Worm (Caenorhabditis elegans) whole organism, L2 larva: ENCODE data around the gene irld-64.
A peak's percentile ranks its signal among the peaks of the same experiment; 100 is the strongest.

ENCODE experiments used
- C34F6.9 ChIP-seq: fragments of 150-350 bp; optimal IDR thresholded peaks from 2 replicates; lab custom pipeline; 2014; ENCODE audit warnings: missing biosample characterization, missing genetic modification characterization
- F13H6.1 ChIP-seq: sonication (generic microtip); optimal IDR thresholded peaks from 2 replicates; lab custom pipeline; 2016; ENCODE audit warnings: missing genetic modification characterization, missing compliant biosample characterization
- R02D3.7 ChIP-seq: fragments of 150-350 bp; optimal IDR thresholded peaks from 2 replicates; lab custom pipeline; 2014; ENCODE audit warnings: missing biosample characterization, missing genetic modification characterization
- Y55F3AM.14 ChIP-seq: fragments of 200-800 bp; sonication (Bioruptor generic); optimal IDR thresholded peaks from 2 replicates; lab custom pipeline; 2018; ENCODE audit warnings: mild to moderate bottlenecking, missing genetic modification characterization, missing compliant biosample characterization
- ZK546.5 ChIP-seq: sonication (generic microtip); optimal IDR thresholded peaks from 2 replicates; lab custom pipeline; 2017; ENCODE audit warnings: missing biosample characterization, missing genetic modification characterization
- alr-1 ChIP-seq: fragments of 150-350 bp; optimal IDR thresholded peaks from 2 replicates; lab custom pipeline; 2014; ENCODE audit warnings: missing biosample characterization, missing genetic modification characterization
- aly-2 ChIP-seq: fragments of 150-350 bp; optimal IDR thresholded peaks from 2 replicates; lab custom pipeline; 2014; ENCODE audit warnings: missing biosample characterization, missing genetic modification characterization
- ama-1 ChIP-seq: fragments of 150-350 bp; optimal IDR thresholded peaks from 2 replicates; lab custom pipeline; 2018; ENCODE audit warnings: inconsistent platforms
- blmp-1 ChIP-seq: sonication (generic microtip); optimal IDR thresholded peaks from 2 replicates; lab custom pipeline; 2017; ENCODE audit warnings: missing genetic modification characterization, mild to moderate bottlenecking, missing compliant biosample characterization, antibody characterized with exemption, moderate library complexity; ENCODE audit not compliant: insufficient read depth
- ceh-16 ChIP-seq: fragments of 150-350 bp; optimal IDR thresholded peaks from 2 replicates; lab custom pipeline; 2014; ENCODE audit warnings: missing biosample characterization, missing genetic modification characterization
- ceh-82 ChIP-seq: fragments of 150-350 bp; optimal IDR thresholded peaks from 2 replicates; lab custom pipeline; 2014; ENCODE audit warnings: missing biosample characterization, missing genetic modification characterization
- crh-2 ChIP-seq: sonication (generic microtip); optimal IDR thresholded peaks from 2 replicates; lab custom pipeline; 2017; ENCODE audit warnings: missing biosample characterization, missing genetic modification characterization
- dmd-4 ChIP-seq: sonication (generic microtip); optimal IDR thresholded peaks from 2 replicates; lab custom pipeline; 2017; ENCODE audit warnings: missing biosample characterization, missing genetic modification characterization
- egl-27 ChIP-seq: sonication (generic microtip); optimal IDR thresholded peaks from 3 replicates; lab custom pipeline; 2017; ENCODE audit warnings: missing biosample characterization, missing genetic modification reagents, missing genetic modification characterization
- elt-1 ChIP-seq: fragments of 150-350 bp; optimal IDR thresholded peaks from 2 replicates; lab custom pipeline; 2014; ENCODE audit warnings: missing biosample characterization, missing genetic modification characterization
- elt-3 ChIP-seq: sonication (generic microtip); optimal IDR thresholded peaks from 2 replicates; lab custom pipeline; 2017; ENCODE audit warnings: missing biosample characterization, missing genetic modification characterization
- fos-1 ChIP-seq: fragments of 150-350 bp; optimal IDR thresholded peaks from 2 replicates; lab custom pipeline; 2014; ENCODE audit warnings: missing biosample characterization, missing genetic modification characterization
- gmeb-1 ChIP-seq: fragments of 150-350 bp; optimal IDR thresholded peaks from 2 replicates; lab custom pipeline; 2014; ENCODE audit warnings: missing biosample characterization, missing genetic modification characterization
- lin-11 ChIP-seq: fragments of 150-350 bp; sonication (generic microtip); optimal IDR thresholded peaks from 2 replicates; lab custom pipeline; 2014; ENCODE audit warnings: missing biosample characterization, missing genetic modification characterization, inconsistent platforms, mixed read lengths
- lin-13 ChIP-seq: fragments of 150-350 bp; optimal IDR thresholded peaks from 2 replicates; lab custom pipeline; 2014; ENCODE audit warnings: missing biosample characterization, missing genetic modification reagents, missing genetic modification characterization
- lin-39 ChIP-seq: fragments of 150-350 bp; optimal IDR thresholded peaks from 2 replicates; lab custom pipeline; 2014; ENCODE audit warnings: missing biosample characterization, missing genetic modification reagents, missing genetic modification characterization
- lsy-2 ChIP-seq, 2 experiments: fragments of 150-350 bp in 1 of 2; sonication (generic microtip) in 1 of 2; optimal IDR thresholded peaks; 2 replicates each; lab custom pipeline; 2014 to 2017; ENCODE audit warnings: missing biosample characterization in 2 of 2, missing genetic modification characterization in 2 of 2
- mab-5 ChIP-seq: fragments of 150-350 bp; optimal IDR thresholded peaks from 2 replicates; lab custom pipeline; 2014; ENCODE audit warnings: missing biosample characterization, missing genetic modification characterization
- mbf-1 ChIP-seq: sonication (generic microtip); optimal IDR thresholded peaks from 2 replicates; lab custom pipeline; 2017; ENCODE audit warnings: missing biosample characterization, missing genetic modification characterization
- mdl-1 ChIP-seq, 2 experiments: fragments of 150-350 bp in 1 of 2; sonication (generic microtip) in 1 of 2; optimal IDR thresholded peaks; 2 replicates each; lab custom pipeline; 2017; ENCODE audit warnings: missing biosample characterization in 2 of 2, missing genetic modification characterization in 2 of 2
- nhr-10 ChIP-seq: sonication (generic microtip); optimal IDR thresholded peaks from 2 replicates; lab custom pipeline; 2017; ENCODE audit warnings: missing biosample characterization, missing genetic modification characterization
- nhr-11 ChIP-seq: fragments of 150-350 bp; optimal IDR thresholded peaks from 2 replicates; lab custom pipeline; 2014; ENCODE audit warnings: missing biosample characterization, missing genetic modification characterization
- nhr-12 ChIP-seq: fragments of 150-350 bp; optimal IDR thresholded peaks from 2 replicates; lab custom pipeline; 2014; ENCODE audit warnings: missing biosample characterization, missing genetic modification characterization
- nhr-129 ChIP-seq: fragments of 150-350 bp; optimal IDR thresholded peaks from 2 replicates; lab custom pipeline; 2014; ENCODE audit warnings: missing biosample characterization, missing genetic modification characterization
- nhr-21 ChIP-seq: fragments of 150-350 bp; optimal IDR thresholded peaks from 2 replicates; lab custom pipeline; 2014; ENCODE audit warnings: missing biosample characterization, missing genetic modification characterization
- nhr-23 ChIP-seq: fragments of 150-350 bp; optimal IDR thresholded peaks from 2 replicates; lab custom pipeline; 2014; ENCODE audit warnings: missing biosample characterization, missing genetic modification reagents, missing genetic modification characterization
- nhr-237 ChIP-seq: fragments of 150-350 bp; optimal IDR thresholded peaks from 2 replicates; lab custom pipeline; 2014; ENCODE audit warnings: missing biosample characterization, missing genetic modification characterization
- nhr-25 ChIP-seq: fragments of 150-350 bp; sonication (generic microtip); optimal IDR thresholded peaks from 3 replicates; lab custom pipeline; 2014; ENCODE audit warnings: missing biosample characterization, missing genetic modification characterization
- nhr-6 ChIP-seq: fragments of 150-350 bp; optimal IDR thresholded peaks from 2 replicates; lab custom pipeline; 2014; ENCODE audit warnings: missing biosample characterization, missing genetic modification characterization
- nhr-77 ChIP-seq: fragments of 150-350 bp; optimal IDR thresholded peaks from 2 replicates; lab custom pipeline; 2014; ENCODE audit warnings: missing biosample characterization, missing genetic modification characterization
- peb-1 ChIP-seq: fragments of 150-350 bp; optimal IDR thresholded peaks from 2 replicates; lab custom pipeline; 2014; ENCODE audit warnings: missing biosample characterization, missing genetic modification characterization
- sem-4 ChIP-seq: fragments of 150-350 bp; optimal IDR thresholded peaks from 2 replicates; lab custom pipeline; 2014; ENCODE audit warnings: missing biosample characterization, missing genetic modification reagents, missing genetic modification characterization
- skn-1 ChIP-seq: sonication (generic microtip); optimal IDR thresholded peaks from 2 replicates; lab custom pipeline; 2017; ENCODE audit warnings: missing biosample characterization, missing genetic modification characterization
- sma-3 ChIP-seq: sonication (generic microtip); optimal IDR thresholded peaks from 2 replicates; lab custom pipeline; 2016; ENCODE audit warnings: missing genetic modification reagents, missing genetic modification characterization, missing compliant biosample characterization
- sma-9 ChIP-seq, 2 experiments: fragments of 150-350 bp in 1 of 2; sonication (generic microtip) in 1 of 2; optimal IDR thresholded peaks; 2 replicates each; lab custom pipeline; 2014 to 2016; ENCODE audit warnings: missing genetic modification characterization in 2 of 2, mild to moderate bottlenecking in 1 of 2, missing biosample characterization in 1 of 2, missing compliant biosample characterization in 1 of 2, missing genetic modification reagents in 1 of 2, moderate library complexity in 1 of 2
- snpc-4 ChIP-seq: fragments of 150-350 bp; optimal IDR thresholded peaks from 2 replicates; lab custom pipeline; 2014; ENCODE audit warnings: missing biosample characterization, missing genetic modification characterization
- unc-39 ChIP-seq: fragments of 150-350 bp; optimal IDR thresholded peaks from 2 replicates; lab custom pipeline; 2014; ENCODE audit warnings: missing biosample characterization, missing genetic modification characterization
- unc-55 ChIP-seq: fragments of 150-350 bp; sonication (generic microtip); optimal IDR thresholded peaks from 3 replicates; lab custom pipeline; 2014; ENCODE audit warnings: missing biosample characterization, missing genetic modification reagents, missing genetic modification characterization
- unc-62 ChIP-seq: fragments of 150-350 bp; optimal IDR thresholded peaks from 2 replicates; lab custom pipeline; 2014; ENCODE audit warnings: missing biosample characterization, missing genetic modification reagents, missing genetic modification characterization
- zag-1 ChIP-seq: fragments of 150-350 bp; optimal IDR thresholded peaks from 2 replicates; lab custom pipeline; 2014; ENCODE audit warnings: missing biosample characterization, missing genetic modification characterization
- ztf-1 ChIP-seq: fragments of 200-800 bp; sonication (Bioruptor generic); conservative IDR thresholded peaks from 2 replicates; pipeline ENCODE4 v1.3.6; 2022; ENCODE audit warnings: missing genetic modification characterization, missing compliant biosample characterization
- ztf-11 ChIP-seq: sonication (generic microtip); optimal IDR thresholded peaks from 2 replicates; lab custom pipeline; 2017; ENCODE audit warnings: missing biosample characterization, missing genetic modification characterization
- ztf-4 ChIP-seq: fragments of 150-350 bp; optimal IDR thresholded peaks from 2 replicates; lab custom pipeline; 2014; ENCODE audit warnings: missing biosample characterization, missing genetic modification characterization

irld-64 gene

DNA sequence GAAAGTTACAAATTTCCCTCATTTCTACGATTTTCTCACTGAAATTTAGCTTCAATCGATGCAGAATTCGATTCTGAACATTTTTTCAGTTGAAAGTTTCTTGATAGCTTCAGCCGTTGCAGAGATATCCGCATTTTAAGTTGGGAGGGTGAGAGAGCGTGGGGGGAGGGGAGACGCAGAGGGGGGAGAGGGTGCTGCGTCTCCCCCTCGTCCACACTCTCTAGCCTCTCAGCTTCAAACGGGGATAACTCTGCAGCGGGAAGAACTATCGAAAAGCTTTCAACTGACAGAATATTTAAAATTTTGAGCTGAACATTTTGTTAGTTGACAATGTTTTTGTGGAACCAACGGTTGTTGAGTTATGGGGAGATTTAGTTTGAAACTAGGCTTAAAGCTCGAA, 8.5 kb downstream of the irld-64 start:
- TF ChIP-seq nhr-237 (tag; lab: Kevin White, UChicago) (no peak), snpc-4 (tag; lab: Kevin White, UChicago) (no peak), sma-3 (GFP tag; lab: Kevin White, UChicago) (no peak), peb-1 (tag; lab: Kevin White, UChicago) (no peak), mbf-1 (no peak), unc-39 (tag; lab: Kevin White, UChicago) (no peak), dmd-4 (tag; lab: Kevin White, UChicago) (no peak), zag-1 (no peak), unc-55 (GFP tag; lab: Kevin White, UChicago) (no peak), nhr-129 (tag; lab: Kevin White, UChicago) (no peak), lsy-2 (tag; optimal IDR thresholded peaks at IDR 0.05; lab: Kevin White, UChicago) (no peak)

- TF ChIP-seq elt-1 (no peak), snpc-4 (tag; lab: Kevin White, UChicago) (no peak), F13H6.1 (tag; lab: Kevin White, UChicago) (peak; percentile 7), blmp-1 (tag; lab: Kevin White, UChicago) (no peak), lin-13 (GFP tag; lab: Kevin White, UChicago) (peak; percentile 1), sma-3 (GFP tag; lab: Kevin White, UChicago) (peak; percentile 15), ztf-4 (no peak), fos-1 (tag; lab: Kevin White, UChicago) (peak; percentile 61), ceh-16 (no peak), peb-1 (tag; lab: Kevin White, UChicago) (no peak), skn-1 (tag; lab: Kevin White, UChicago) (no peak), dmd-4 (tag; lab: Kevin White, UChicago) (no peak), zag-1 (no peak), nhr-10 (tag; lab: Kevin White, UChicago) (no peak), nhr-11 (tag; lab: Kevin White, UChicago) (no peak), elt-3 (tag; lab: Kevin White, UChicago) (no peak), mbf-1 (no peak), C34F6.9 (tag; lab: Kevin White, UChicago) (peak; percentile 80), lin-39 (no peak), nhr-23 (tag; lab: Kevin White, UChicago) (no peak), nhr-77 (no peak), unc-55 (GFP tag; lab: Kevin White, UChicago) (peak; percentile 64), ztf-11 (tag; lab: Kevin White, UChicago) (no peak), nhr-21 (no peak), mab-5 (no peak), mdl-1 (tag; optimal IDR thresholded peaks at IDR 0.05; lab: Kevin White, UChicago) (peak; percentile 70 to 82), lin-11 (tag; lab: Kevin White, UChicago) (peak; percentile 6), nhr-12 (tag; lab: Kevin White, UChicago) (no peak), Y55F3AM.14 (no peak), ceh-82 (tag; lab: Kevin White, UChicago) (no peak), unc-62 (no peak), nhr-237 (tag; lab: Kevin White, UChicago) (no peak), nhr-129 (tag; lab: Kevin White, UChicago) (peak; percentile 48), lsy-2 (tag; optimal IDR thresholded peaks at IDR 0.05; lab: Kevin White, UChicago) (peak; percentile 26 to 62), sma-9 (GFP tag; optimal IDR thresholded peaks at IDR 0.05; lab: Kevin White, UChicago) (peak; percentile 52), sma-9 (tag; optimal IDR thresholded peaks at IDR 0.05; lab: Kevin White, UChicago) (no peak), egl-27 (no peak), sem-4 (tag; lab: Kevin White, UChicago) (no peak), crh-2 (tag; lab: Kevin White, UChicago) (peak; percentile 28), ztf-1 (GFP tag; lab: Robert Waterston, UW) (no peak), alr-1 (tag; lab: Kevin White, UChicago) (no peak), gmeb-1 (tag; lab: Kevin White, UChicago) (peak; percentile 27), unc-39 (tag; lab: Kevin White, UChicago) (no peak), nhr-25 (tag; lab: Kevin White, UChicago) (peak; percentile 35), ama-1 (no peak), R02D3.7 (tag; lab: Kevin White, UChicago) (no peak), aly-2 (tag; lab: Kevin White, UChicago) (no peak), nhr-6 (no peak), ZK546.5 (tag; lab: Kevin White, UChicago) (no peak)
Observed at ce11 chrII:2920817-2921458, 9.5 kb downstream of the irld-64 start.
